Worm (Caenorhabditis elegans): ENCODE results near the gene srd-33.

DNA sequence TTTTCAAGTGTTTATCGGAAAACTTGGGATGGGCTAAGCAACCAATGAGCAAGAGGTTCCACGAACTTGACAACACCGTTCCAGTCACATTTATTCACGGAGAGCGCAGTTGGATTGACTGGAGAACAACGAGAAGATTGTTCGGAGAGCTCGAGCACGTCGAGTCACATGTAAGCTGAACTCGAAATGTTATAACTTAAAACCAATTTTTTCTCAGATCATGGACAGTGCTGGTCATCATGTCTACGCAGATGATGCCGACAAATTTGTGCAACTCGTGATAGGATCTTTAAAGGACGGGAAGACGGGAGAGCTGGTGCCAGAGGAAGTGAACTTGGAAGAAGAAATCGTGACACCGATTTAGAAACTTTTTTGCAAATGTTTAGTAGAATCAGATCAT lies 25.6 kb upstream of the srd-33 start:
- TF ChIP-seq jun-1 (tag; optimal IDR thresholded peaks at IDR 0.05) (no peak), lin-15B (tag; optimal IDR thresholded peaks at IDR 0.05) (no peak), ceh-8 (GFP tag; optimal IDR thresholded peaks at IDR 0.05) (no peak), nhr-84 (tag; optimal IDR thresholded peaks at IDR 0.05) (no peak), elt-3 (tag; optimal IDR thresholded peaks at IDR 0.05) (no peak), tlp-1 (tag; optimal IDR thresholded peaks at IDR 0.05) (no peak)

All from whole organism, L1 larva.